Worm (Caenorhabditis elegans) whole organism, midembryonic: ENCODE measurements around the gene C06B8.3.

ENCODE experiments used
- T22C8.4 ChIP-seq: fragments of 200-800 bp; sonication (Bioruptor generic); IDR thresholded peaks from 2 replicates; pipeline ENCODE4 v1.3.6; 2022; ENCODE audit warnings: missing genetic modification characterization, missing compliant biosample characterization
- flt-1 ChIP-seq: fragments of 200-800 bp; sonication (Bioruptor generic); IDR thresholded peaks from 2 replicates; pipeline ENCODE4 v1.3.6; 2022; ENCODE audit warnings: missing genetic modification characterization, missing compliant biosample characterization
- klf-2 ChIP-seq: fragments of 200-800 bp; sonication (Bioruptor generic); conservative IDR thresholded peaks from 2 replicates; pipeline ENCODE4 v1.3.6; 2022; ENCODE audit warnings: missing genetic modification reagents, missing genetic modification characterization, missing compliant biosample characterization
- tab-1 ChIP-seq: fragments of 200-800 bp; sonication (Bioruptor generic); IDR thresholded peaks from 2 replicates; pipeline ENCODE4 v1.3.6; 2022; ENCODE audit warnings: missing genetic modification characterization, missing compliant biosample characterization
- ztf-29 ChIP-seq: fragments of 200-800 bp; sonication (Bioruptor generic); IDR thresholded peaks from 2 replicates; pipeline ENCODE4 v1.3.6; 2022; ENCODE audit warnings: missing genetic modification reagents, missing genetic modification characterization, missing compliant biosample characterization

ce11 chrV:15442384-15442783 lies 42.1 kb downstream of the C06B8.3 start:
- no peak for TF ChIP-seq T22C8.4 (GFP tag; lab: Robert Waterston, UW)
- TF ChIP-seq flt-1 (GFP tag; lab: Robert Waterston, UW) = no peak
- TF ChIP-seq ztf-29 = no peak
- TF ChIP-seq klf-2 (GFP tag; lab: Robert Waterston, UW) = no peak
- no peak for TF ChIP-seq tab-1 (GFP tag; lab: Robert Waterston, UW)
